Fruit fly (Drosophila melanogaster) whole organism: ENCODE measurements around the gene Rift.

Source experiments
- CG8478 ChIP-seq: fragments of >200 bp; optimal IDR thresholded peaks from 2 replicates; lab custom pipeline; 2018; ENCODE audit warnings: inconsistent platforms
- EcR ChIP-seq, 2 experiments: fragments of >200 bp; optimal IDR thresholded peaks; 2 replicates each; lab custom pipeline; 2017; ENCODE audit warnings: missing biosample characterization in 2 of 2, missing genetic modification characterization in 2 of 2, missing genetic modification reagents in 2 of 2
- pan ChIP-seq: fragments of >200 bp; optimal IDR thresholded peaks from 2 replicates; lab custom pipeline; 2017
- usp ChIP-seq: fragments of >200 bp; optimal IDR thresholded peaks from 2 replicates; lab custom pipeline; 2017; ENCODE audit warnings: missing biosample characterization, missing genetic modification characterization, mixed read lengths

DNA sequence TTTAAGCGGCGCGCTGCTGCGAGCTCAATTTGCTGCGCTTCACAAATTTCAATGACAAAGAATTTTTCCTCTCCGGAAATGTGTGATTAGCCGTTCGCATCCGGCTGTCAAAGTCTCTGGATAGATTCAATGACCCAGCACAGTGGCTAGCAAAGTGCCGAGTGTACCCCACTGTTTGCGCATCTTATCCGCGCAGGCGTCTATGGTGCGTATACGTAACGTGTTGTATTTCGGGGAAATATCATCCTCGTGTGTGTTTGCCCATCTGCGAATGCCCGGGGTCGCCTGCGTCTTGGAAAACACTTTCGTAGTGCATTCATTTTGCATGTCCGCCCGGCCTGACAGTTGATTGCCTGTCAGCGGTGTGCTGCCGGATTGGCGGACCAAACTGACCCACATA lies 14.2 kb upstream of the Rift start:
- TF ChIP-seq usp (GFP tag; lab: Kevin White, UChicago) = no peak
- TF ChIP-seq pan (lab: Kevin White, UChicago) = no peak
- no peak for TF ChIP-seq CG8478 (lab: Kevin White, UChicago)
- no peak for TF ChIP-seq EcR (GFP tag; optimal IDR thresholded peaks at IDR 0.05; lab: Kevin White, UChicago)
